Fruit fly (Drosophila melanogaster): ENCODE data around the gene CG9072.

CG9072 gene

dm6 chrX:15066374-15067057 lies 29.3 kb downstream of the CG9072 start, which contains the start of the genes opm and dob (continued):
- TF ChIP-seq CG2116 (GFP tag; optimal IDR thresholded peaks at IDR 0.05) = peak; percentile 42
- TF ChIP-seq p53 (GFP tag; optimal IDR thresholded peaks at IDR 0.05) = no peak
- no peak for TF ChIP-seq sob (GFP tag; IDR thresholded peaks at IDR 0.05)
- peak; percentile 79 for TF ChIP-seq Dp (GFP tag; optimal IDR thresholded peaks at IDR 0.05)
- peak; percentile 19 for TF ChIP-seq sens (GFP tag)
- TF ChIP-seq CG17829 (tag; optimal IDR thresholded peaks at IDR 0.05) = peak; percentile 35
- TF ChIP-seq CG8478 (optimal IDR thresholded peaks at IDR 0.05) = no peak
- TF ChIP-seq Max (GFP tag; optimal IDR thresholded peaks at IDR 0.05) = peak; percentile 14
- peak; percentile 75 for TF ChIP-seq CG10267 (tag; optimal IDR thresholded peaks at IDR 0.05)
- peak; percentile 39 for TF ChIP-seq Ets97D (GFP tag; optimal IDR thresholded peaks at IDR 0.05)
- TF ChIP-seq CG1602 (GFP tag; optimal IDR thresholded peaks at IDR 0.05) = peak; percentile 29
- peak; percentile 75 for TF ChIP-seq row (GFP tag; IDR thresholded peaks at IDR 0.05)
- TF ChIP-seq grau (tag; optimal IDR thresholded peaks at IDR 0.05) = peak; percentile 54
- no peak for TF ChIP-seq CG16813 (GFP tag; IDR thresholded peaks at IDR 0.05; ENCODE audit: partially characterized antibody)
- peak; percentile 13 for TF ChIP-seq CG1603 (tag; optimal IDR thresholded peaks at IDR 0.05)
- no peak for TF ChIP-seq Bdp1 (GFP tag; optimal IDR thresholded peaks at IDR 0.05)
- TF ChIP-seq inv (GFP tag; IDR thresholded peaks at IDR 0.05; ENCODE audit: partially characterized antibody) = no peak
- peak; percentile 9 for TF ChIP-seq CG4424 (GFP tag; optimal IDR thresholded peaks at IDR 0.05)
- no peak for TF ChIP-seq Mes4 (GFP tag; optimal IDR thresholded peaks at IDR 0.05)
- TF ChIP-seq NfI (GFP tag; optimal IDR thresholded peaks at IDR 0.05) = no peak
- TF ChIP-seq CG15514 (GFP tag; optimal IDR thresholded peaks at IDR 0.05) = peak; percentile 48
- peak; percentile 18 for TF ChIP-seq exex (tag; optimal IDR thresholded peaks at IDR 0.05)
- peak; percentile 32 for TF ChIP-seq CG2120 (GFP tag; optimal IDR thresholded peaks at IDR 0.05)
- TF ChIP-seq fd3F (GFP tag; optimal IDR thresholded peaks at IDR 0.05) = no peak
- TF ChIP-seq MBD-R2 (GFP tag; IDR thresholded peaks at IDR 0.05) = peak; percentile 40; the same call in 1 of the 2 replicates
- TF ChIP-seq nmo (GFP tag; optimal IDR thresholded peaks at IDR 0.05) = peak; percentile 64
- TF ChIP-seq CG15073 (GFP tag; optimal IDR thresholded peaks at IDR 0.05) = no peak
- TF ChIP-seq CG10147 (GFP tag; optimal IDR thresholded peaks at IDR 0.05) = peak; percentile 20
- TF ChIP-seq CG17361 (GFP tag; IDR thresholded peaks at IDR 0.05) = peak; percentile 56
- TF ChIP-seq bsh (GFP tag; optimal IDR thresholded peaks at IDR 0.05) = peak in 1 of 2 experiments; percentile 2
- no peak for TF ChIP-seq Doc2 (GFP tag; IDR thresholded peaks at IDR 0.05)
- TF ChIP-seq CG7987 (GFP tag; optimal IDR thresholded peaks at IDR 0.05) = no peak
- peak; percentile 50 for TF ChIP-seq Abd-B (GFP tag; optimal IDR thresholded peaks at IDR 0.05)
- no peak for TF ChIP-seq prd (optimal IDR thresholded peaks at IDR 0.05)
- TF ChIP-seq prd (GFP tag; IDR thresholded peaks at IDR 0.05) = 0 out of 3 replicates have a peak, but pooled peaks have one; percentile 4
- peak; percentile 60 for TF ChIP-seq trem (tag; optimal IDR thresholded peaks at IDR 0.05)
- peak; percentile 89 for TF ChIP-seq Myb (GFP tag; optimal IDR thresholded peaks at IDR 0.05)
- TF ChIP-seq Nf-YA (GFP tag; IDR thresholded peaks at IDR 0.05) = no peak
- peak; percentile 81 for TF ChIP-seq E2f2 (GFP tag; IDR thresholded peaks at IDR 0.05)
- no peak for TF ChIP-seq Oaz (GFP tag; IDR thresholded peaks at IDR 0.05)
- TF ChIP-seq pzg (GFP tag; optimal IDR thresholded peaks at IDR 0.05) = peak; percentile 63
- no peak for TF ChIP-seq zfh1 (GFP tag; IDR thresholded peaks at IDR 0.05)
- peak; percentile 0 for TF ChIP-seq B-H2 (GFP tag; optimal IDR thresholded peaks at IDR 0.05)
- peak; percentile 28 for TF ChIP-seq CG15601 (tag; optimal IDR thresholded peaks at IDR 0.05)
- TF ChIP-seq Ssrp (tag; optimal IDR thresholded peaks at IDR 0.05) = peak; percentile 27
- no peak for TF ChIP-seq so (GFP tag; IDR thresholded peaks at IDR 0.05)
- no peak for TF ChIP-seq ap (GFP tag; IDR thresholded peaks at IDR 0.05)
- no peak for TF ChIP-seq CG13624 (GFP tag; optimal IDR thresholded peaks at IDR 0.05)
- no peak for TF ChIP-seq Hmx (GFP tag; optimal IDR thresholded peaks at IDR 0.05)
- TF ChIP-seq gfzf (GFP tag; optimal IDR thresholded peaks at IDR 0.05) = peak; percentile 73

Data from whole organism, embryonic.